Fruit fly (Drosophila melanogaster): ENCODE results near the gene ZIPIC.
A peak's percentile ranks its signal among the peaks of the same experiment; 100 is the strongest.

Gene ZIPIC

dm6 chr3R:30021559-30022451 is 14.9 kb downstream of the ZIPIC start, which contains the start of gene Mgat2:
Gene Mgat2 (minus strand): TSS chr3R:30022221.
- TF ChIP-seq Hnf4 (GFP tag; optimal IDR thresholded peaks at IDR 0.05) (no peak), h (GFP tag; optimal IDR thresholded peaks at IDR 0.05) (no peak), br (GFP tag; optimal IDR thresholded peaks at IDR 0.05) (peak; percentile 19), Rel (GFP tag; optimal IDR thresholded peaks at IDR 0.05) (no peak), Rel (tag; optimal IDR thresholded peaks at IDR 0.05) (peak; percentile 70), Jra (GFP tag; optimal IDR thresholded peaks at IDR 0.05) (peak; percentile 59), Dif (GFP tag; optimal IDR thresholded peaks at IDR 0.05; ENCODE audit: partially characterized antibody) (peak; percentile 81), Hr78 (GFP tag; optimal IDR thresholded peaks at IDR 0.05) (no peak), CrebA (GFP tag; optimal IDR thresholded peaks at IDR 0.05; ENCODE audit: borderline replicate concordance) (no peak), psq (GFP tag; optimal IDR thresholded peaks at IDR 0.05) (peak; percentile 11), GATAd (GFP tag; optimal IDR thresholded peaks at IDR 0.05) (no peak), Vsx2 (GFP tag; optimal IDR thresholded peaks at IDR 0.05; ENCODE audit: partially characterized antibody) (peak; percentile 26), Sp1 (GFP tag; optimal IDR thresholded peaks at IDR 0.05) (peak; percentile 57), dl (GFP tag; optimal IDR thresholded peaks at IDR 0.05; ENCODE audit: insufficient read depth in 1 of 2, partially characterized antibody in 2 of 2) (peak in 1 of 2 experiments; percentile 41)

dm6 chr3R:30021009-30021408 is 15.7 kb downstream of the ZIPIC start:
- peak; percentile 22 for TF ChIP-seq fru (GFP tag; optimal IDR thresholded peaks at IDR 0.05)
- TF ChIP-seq Sp1 (GFP tag; optimal IDR thresholded peaks at IDR 0.05), result peak; percentile 7
- no peak for TF ChIP-seq OdsH (GFP tag; optimal IDR thresholded peaks at IDR 0.05)
- TF ChIP-seq CG32264 (GFP tag; optimal IDR thresholded peaks at IDR 0.05), result no peak
- TF ChIP-seq h (GFP tag; optimal IDR thresholded peaks at IDR 0.05), result peak; percentile 38
- peak; percentile 20 for TF ChIP-seq ey (GFP tag; optimal IDR thresholded peaks at IDR 0.05)
- peak; percentile 33 for TF ChIP-seq rgr (GFP tag; optimal IDR thresholded peaks at IDR 0.05)
- TF ChIP-seq foxo (GFP tag; optimal IDR thresholded peaks at IDR 0.05), result peak in 1 of 2 experiments; percentile 12
- peak; percentile 14 for TF ChIP-seq psq (GFP tag; optimal IDR thresholded peaks at IDR 0.05)
- TF ChIP-seq Mio (GFP tag; optimal IDR thresholded peaks at IDR 0.05), result no peak

- TF ChIP-seq Mio (GFP tag; optimal IDR thresholded peaks at IDR 0.05) (no peak), br (GFP tag; optimal IDR thresholded peaks at IDR 0.05) (peak; percentile 4), sv (GFP tag; optimal IDR thresholded peaks at IDR 0.05) (no peak), N (GFP tag; optimal IDR thresholded peaks at IDR 0.05) (no peak), CrebA (GFP tag; optimal IDR thresholded peaks at IDR 0.05; ENCODE audit: borderline replicate concordance) (no peak), fru (GFP tag; optimal IDR thresholded peaks at IDR 0.05) (peak; percentile 56), foxo (GFP tag; optimal IDR thresholded peaks at IDR 0.05) (peak in 1 of 2 experiments; percentile 52), brk (GFP tag; optimal IDR thresholded peaks at IDR 0.05) (no peak), sage (GFP tag; optimal IDR thresholded peaks at IDR 0.05) (no peak), Hr78 (GFP tag; optimal IDR thresholded peaks at IDR 0.05) (no peak), Hr83 (GFP tag; optimal IDR thresholded peaks at IDR 0.05; ENCODE audit: poor library complexity, severe bottlenecking) (no peak), CG32264 (GFP tag; optimal IDR thresholded peaks at IDR 0.05) (no peak), jim (GFP tag; optimal IDR thresholded peaks at IDR 0.05) (no peak), Sp1 (GFP tag; optimal IDR thresholded peaks at IDR 0.05) (peak; percentile 63), Hnf4 (GFP tag; optimal IDR thresholded peaks at IDR 0.05) (peak; percentile 58), Myc (optimal IDR thresholded peaks at IDR 0.05) (peak; percentile 1), Rel (GFP tag; optimal IDR thresholded peaks at IDR 0.05) (no peak), Rel (tag; optimal IDR thresholded peaks at IDR 0.05) (peak; percentile 70), Jra (GFP tag; optimal IDR thresholded peaks at IDR 0.05) (peak; percentile 53), tai (GFP tag; optimal IDR thresholded peaks at IDR 0.05) (no peak), dsf (GFP tag; optimal IDR thresholded peaks at IDR 0.05; ENCODE audit: borderline replicate concordance) (no peak), lola (GFP tag; optimal IDR thresholded peaks at IDR 0.05) (no peak), ey (GFP tag; optimal IDR thresholded peaks at IDR 0.05) (peak; percentile 3), Vsx2 (GFP tag; optimal IDR thresholded peaks at IDR 0.05; ENCODE audit: partially characterized antibody) (peak; percentile 61), Dif (GFP tag; optimal IDR thresholded peaks at IDR 0.05; ENCODE audit: partially characterized antibody) (peak; percentile 54), CG9705 (GFP tag; optimal IDR thresholded peaks at IDR 0.05) (peak; percentile 37), pan (optimal IDR thresholded peaks at IDR 0.05) (no peak), dmrt93B (GFP tag; optimal IDR thresholded peaks at IDR 0.05) (no peak), dl (GFP tag; optimal IDR thresholded peaks at IDR 0.05; ENCODE audit: insufficient read depth in 1 of 2, partially characterized antibody in 2 of 2) (no peak), Abd-B (GFP tag; optimal IDR thresholded peaks at IDR 0.05) (no peak), Dfd (GFP tag; optimal IDR thresholded peaks at IDR 0.05) (no peak), HLH106 (tag; optimal IDR thresholded peaks at IDR 0.05) (no peak), GATAd (GFP tag; optimal IDR thresholded peaks at IDR 0.05) (peak; percentile 82), rgr (GFP tag; optimal IDR thresholded peaks at IDR 0.05) (peak; percentile 56), psq (GFP tag; optimal IDR thresholded peaks at IDR 0.05) (no peak), h (GFP tag; optimal IDR thresholded peaks at IDR 0.05) (peak; percentile 51), usp (GFP tag; optimal IDR thresholded peaks at IDR 0.05) (no peak), woc (GFP tag; optimal IDR thresholded peaks at IDR 0.05) (no peak), OdsH (GFP tag; optimal IDR thresholded peaks at IDR 0.05) (peak; percentile 19)
Measured at dm6 chr3R:30014977-30015514, 21.6 kb downstream of the ZIPIC start, which contains the start of gene CG7920. Gene CG7920 (minus strand): TSS chr3R:30015284.

Data from whole organism, wandering third instar larva.